Fruit fly (Drosophila melanogaster) whole organism, embryonic: Measurements from ENCODE around the gene Cpr67Fa2.

Source experiments
- Ada2b ChIP-seq: fragments of 200-800 bp; sonication (Bioruptor generic); IDR thresholded peaks from 2 replicates; pipeline ENCODE4 v1.3.6; 2022; ENCODE audit warnings: missing biosample characterization, missing genetic modification characterization
- Adf1 ChIP-seq: fragments of 200-800 bp; sonication (Bioruptor generic); IDR thresholded peaks from 2 replicates; pipeline ENCODE4 v1.3.6; 2022; ENCODE audit warnings: missing biosample characterization, missing genetic modification characterization
- Awh ChIP-seq: fragments of 200-800 bp; sonication (Bioruptor generic); IDR thresholded peaks from 2 replicates; pipeline ENCODE4, ENCODE4 v1.3.6; 2022; ENCODE audit warnings: missing biosample characterization, missing genetic modification characterization
- BEAF-32 ChIP-seq: fragments of 200-800 bp; sonication (Bioruptor generic); optimal IDR thresholded peaks from 3 replicates; lab custom pipeline; 2017; ENCODE audit warnings: missing biosample characterization, missing genetic modification characterization, mild to moderate bottlenecking, moderate library complexity, missing genetic modification reagents
- CG13123 ChIP-seq: fragments of 200-800 bp; sonication (Bioruptor generic); optimal IDR thresholded peaks from 2 replicates; lab custom pipeline; 2016; ENCODE audit warnings: missing biosample characterization, missing genetic modification characterization
- CG13624 ChIP-seq: fragments of 200-800 bp; sonication (Bioruptor generic); optimal IDR thresholded peaks from 2 replicates; lab custom pipeline; 2016; ENCODE audit warnings: missing biosample characterization, missing genetic modification characterization
- CG15269 ChIP-seq: fragments of 200-800 bp; sonication (Bioruptor generic); optimal IDR thresholded peaks from 2 replicates; lab custom pipeline; 2018; ENCODE audit warnings: missing biosample characterization, mild to moderate bottlenecking, missing genetic modification characterization, moderate library complexity
- CG17361 ChIP-seq: fragments of 200-800 bp; sonication (Bioruptor generic); IDR thresholded peaks from 3 replicates; pipeline ENCODE4 v1.3.6; 2022; ENCODE audit warnings: missing biosample characterization, missing genetic modification characterization
- CG2116 ChIP-seq: fragments of 200-800 bp; sonication (Bioruptor generic); optimal IDR thresholded peaks from 3 replicates; lab custom pipeline; 2018; ENCODE audit warnings: missing biosample characterization, mild to moderate bottlenecking, missing genetic modification characterization
- CG5245 ChIP-seq: fragments of 200-800 bp; sonication (Bioruptor generic); optimal IDR thresholded peaks from 3 replicates; lab custom pipeline; 2016; ENCODE audit warnings: missing biosample characterization, missing genetic modification characterization
- CG6791 ChIP-seq: fragments of 200-800 bp; sonication (Bioruptor generic); IDR thresholded peaks from 3 replicates; pipeline ENCODE4 v1.3.6; 2022; ENCODE audit warnings: missing biosample characterization, missing genetic modification characterization; ENCODE audit not compliant: partially characterized antibody
- CG8924 ChIP-seq: fragments of 200-800 bp; optimal IDR thresholded peaks from 3 replicates; lab custom pipeline; 2019; ENCODE audit warnings: missing biosample characterization, mild to moderate bottlenecking, missing genetic modification characterization, moderate library complexity
- D19A ChIP-seq: fragments of 200-800 bp; optimal IDR thresholded peaks from 3 replicates; lab custom pipeline; 2019; ENCODE audit warnings: missing biosample characterization, mild to moderate bottlenecking, missing genetic modification characterization, moderate library complexity
- D19B ChIP-seq: fragments of 200-800 bp; sonication (Bioruptor generic); optimal IDR thresholded peaks from 2 replicates; lab custom pipeline; 2017; ENCODE audit warnings: missing biosample characterization, mild to moderate bottlenecking, missing genetic modification characterization
- Dfd ChIP-seq, 2 experiments: fragments of >200 bp; optimal IDR thresholded peaks; 2 replicates each; lab custom pipeline; 2017; ENCODE audit warnings: missing biosample characterization in 2 of 2, missing genetic modification characterization in 2 of 2
- Dip3 ChIP-seq: fragments of 200-800 bp; sonication (Bioruptor generic); optimal IDR thresholded peaks from 3 replicates; lab custom pipeline; 2016; ENCODE audit warnings: missing biosample characterization, missing genetic modification characterization
- Drgx ChIP-seq: fragments of 200-800 bp; sonication (Bioruptor generic); IDR thresholded peaks from 2 replicates; pipeline ENCODE4 v1.3.6; 2022; ENCODE audit warnings: missing biosample characterization, missing genetic modification characterization
- E2f2 ChIP-seq: fragments of 200-800 bp; sonication (Bioruptor generic); IDR thresholded peaks from 2 replicates; pipeline ENCODE4 v1.3.6; 2022; ENCODE audit warnings: missing biosample characterization, missing genetic modification characterization
- Hr78 ChIP-seq, 2 experiments: fragments of 200-800 bp in 1 of 2; fragments of >200 bp in 1 of 2; sonication (Bioruptor generic) in 1 of 2; optimal IDR thresholded peaks; 2 replicates each; lab custom pipeline; 2017 to 2019; ENCODE audit warnings: missing biosample characterization in 2 of 2, missing genetic modification characterization in 2 of 2, mild to moderate bottlenecking in 1 of 2, moderate library complexity in 1 of 2
- Poxn ChIP-seq: fragments of 200-800 bp; sonication (Bioruptor generic); IDR thresholded peaks from 2 replicates; pipeline ENCODE4 v1.3.6; 2022; ENCODE audit warnings: missing biosample characterization, missing genetic modification characterization
- Rx ChIP-seq: fragments of 200-800 bp; sonication (Bioruptor generic); IDR thresholded peaks from 2 replicates; pipeline ENCODE4 v1.3.6; 2022; ENCODE audit warnings: missing biosample characterization, missing genetic modification characterization
- Usf ChIP-seq: fragments of 200-800 bp; sonication (Bioruptor generic); optimal IDR thresholded peaks from 2 replicates; lab custom pipeline; 2017; ENCODE audit warnings: missing genotype, missing biosample characterization, missing genetic modification characterization
- Xrp1 ChIP-seq: fragments of 200-800 bp; sonication (Bioruptor generic); IDR thresholded peaks from 2 replicates; pipeline ENCODE4 v1.3.6; 2022; ENCODE audit warnings: missing biosample characterization, missing genetic modification characterization
- abd-A ChIP-seq: fragments of 200-800 bp; sonication (Bioruptor generic); optimal IDR thresholded peaks from 3 replicates; lab custom pipeline; 2019; ENCODE audit warnings: missing biosample characterization, mild to moderate bottlenecking, missing genetic modification characterization, moderate library complexity
- corto ChIP-seq: fragments of 200-800 bp; sonication (Bioruptor generic); optimal IDR thresholded peaks from 2 replicates; lab custom pipeline; 2016; ENCODE audit warnings: missing biosample characterization, mild to moderate bottlenecking, missing genetic modification characterization, moderate library complexity
- crp ChIP-seq, 2 experiments: fragments of 200-800 bp; sonication (Bioruptor generic); optimal IDR thresholded peaks; 2 replicates in 1 of 2; 3 replicates in 1 of 2; lab custom pipeline; 2017; ENCODE audit warnings: missing biosample characterization in 2 of 2, missing genetic modification characterization in 2 of 2, mild to moderate bottlenecking in 1 of 2, moderate library complexity in 1 of 2
- emc ChIP-seq: fragments of 200-800 bp; sonication (Bioruptor generic); optimal IDR thresholded peaks from 2 replicates; lab custom pipeline; 2016; ENCODE audit warnings: missing biosample characterization, missing genetic modification characterization
- ems ChIP-seq: fragments of 200-800 bp; sonication (Bioruptor generic); optimal IDR thresholded peaks from 3 replicates; lab custom pipeline; 2016; ENCODE audit warnings: missing biosample characterization, missing genetic modification characterization
- fd102C ChIP-seq: fragments of 200-800 bp; sonication (Bioruptor generic); optimal IDR thresholded peaks from 2 replicates; lab custom pipeline; 2018; ENCODE audit warnings: missing biosample characterization, mild to moderate bottlenecking, missing genetic modification characterization, moderate library complexity
- gce ChIP-seq: fragments of 200-800 bp; sonication (Bioruptor generic); IDR thresholded peaks from 3 replicates; pipeline ENCODE4 v1.3.6; 2022; ENCODE audit warnings: missing biosample characterization, missing genetic modification characterization
- lbe ChIP-seq: fragments of 200-800 bp; sonication (Bioruptor generic); optimal IDR thresholded peaks from 2 replicates; lab custom pipeline; 2016; ENCODE audit warnings: missing biosample characterization, mild to moderate bottlenecking, missing genetic modification characterization
- mirr ChIP-seq: fragments of 200-800 bp; sonication (Bioruptor generic); optimal IDR thresholded peaks from 3 replicates; lab custom pipeline; 2018; ENCODE audit warnings: missing biosample characterization, mild to moderate bottlenecking, missing genetic modification characterization
- nom ChIP-seq: fragments of 200-800 bp; sonication (Bioruptor generic); optimal IDR thresholded peaks from 2 replicates; lab custom pipeline; 2017; ENCODE audit warnings: missing biosample characterization, missing genetic modification characterization, mild to moderate bottlenecking, moderate library complexity, missing genetic modification reagents
- oc ChIP-seq: fragments of 200-800 bp; sonication (Bioruptor generic); optimal IDR thresholded peaks from 2 replicates; lab custom pipeline; 2018; ENCODE audit warnings: missing biosample characterization, mild to moderate bottlenecking, missing genetic modification characterization, moderate library complexity
- row ChIP-seq: fragments of 200-800 bp; sonication (Bioruptor generic); IDR thresholded peaks from 3 replicates; pipeline ENCODE4 v1.3.6; 2022; ENCODE audit warnings: missing biosample characterization, missing genetic modification characterization
- sens ChIP-seq: fragments of 200-800 bp; sonication (Bioruptor generic); peaks from one replicate; lab custom pipeline; 2016; ENCODE audit warnings: missing biosample characterization, missing genetic modification characterization
- toy ChIP-seq: fragments of 200-800 bp; sonication (Bioruptor generic); IDR thresholded peaks from 2 replicates; pipeline ENCODE4 v1.3.6; 2022; ENCODE audit warnings: missing biosample characterization, missing genetic modification characterization

Cpr67Fa2 gene

DNA sequence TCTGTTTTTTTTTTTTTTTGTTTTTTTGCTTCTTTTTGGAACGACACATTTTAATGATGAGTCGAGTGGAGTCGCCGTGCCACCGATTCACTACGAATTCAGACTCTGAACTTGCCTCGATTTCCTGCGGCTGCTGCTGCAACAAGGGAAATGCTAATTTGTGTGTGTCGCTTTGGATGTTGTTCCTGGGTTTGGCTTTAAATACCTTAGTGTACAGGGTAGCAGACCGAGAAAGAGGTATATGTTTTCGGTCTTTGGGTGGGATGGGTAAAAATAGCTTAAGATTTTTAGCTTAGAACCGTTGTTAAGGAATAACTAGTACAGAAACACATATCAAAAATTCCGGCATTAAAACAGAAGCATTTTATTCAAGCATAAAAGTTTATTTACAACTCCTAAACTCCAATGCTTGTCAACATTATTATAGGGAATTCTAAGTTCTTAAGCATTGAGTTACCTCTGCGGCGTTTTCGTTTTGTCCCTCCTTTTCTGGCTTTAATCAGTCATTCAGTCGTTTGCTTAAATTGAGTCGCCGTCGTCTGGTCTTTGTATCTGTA lies 43.5 kb downstream of the Cpr67Fa2 start:
- TF ChIP-seq E2f2 (GFP tag; lab: Robert Waterston, UW) (no peak), abd-A (tag; lab: Kevin White, UChicago) (no peak), mirr (GFP tag; lab: Kevin White, UChicago) (no peak), Xrp1 (GFP tag; lab: Robert Waterston, UW) (0 out of 2 replicates have a peak, but pooled peaks have one; percentile 14), nom (peak; percentile 34), D19B (peak; percentile 22), row (GFP tag; lab: Robert Waterston, UW) (peak; percentile 27; the same call in 1 of the 3 replicates), CG2116 (GFP tag; lab: Kevin White, UChicago) (no peak), BEAF-32 (GFP tag; lab: Kevin White, UChicago) (no peak), Usf (no peak), CG17361 (GFP tag; lab: Robert Waterston, UW) (no peak), Hr78 (GFP tag; optimal IDR thresholded peaks at IDR 0.05; lab: Kevin White, UChicago) (no peak)

- TF ChIP-seq emc (no peak), Drgx (GFP tag; lab: Robert Waterston, UW) (peak; percentile 42; the same call in 1 of the 2 replicates)
Measured at dm6 chr3L:10938108-10938507, 46.6 kb downstream of the Cpr67Fa2 start.

DNA sequence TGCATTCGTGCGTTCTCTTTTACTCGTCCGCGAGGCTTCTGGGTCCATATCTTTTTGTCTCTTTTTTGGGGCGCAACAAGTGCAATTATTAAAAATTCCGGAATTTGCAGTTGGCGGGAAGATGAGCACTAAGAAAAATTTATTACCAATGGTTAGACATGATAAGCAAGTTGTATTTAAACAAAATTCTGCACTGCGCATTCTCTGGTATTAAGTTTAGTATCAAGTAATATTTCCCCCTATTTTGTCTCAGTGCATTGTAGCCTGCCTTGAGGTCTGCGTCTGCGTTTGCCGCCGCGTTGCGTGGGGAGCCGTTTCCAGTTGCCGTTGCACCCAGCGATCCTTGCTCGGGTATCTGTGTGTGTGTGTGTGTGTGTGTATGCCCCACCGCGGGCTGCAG lies 48.8 kb downstream of the Cpr67Fa2 start:
- TF ChIP-seq CG6791 (GFP tag; lab: Robert Waterston, UW) (no peak), ems (no peak), Dip3 (GFP tag; lab: Kevin White, UChicago) (no peak), CG5245 (GFP tag; lab: Kevin White, UChicago) (no peak), CG15269 (tag; lab: Kevin White, UChicago) (no peak), CG8924 (tag; lab: Kevin White, UChicago) (no peak), sens (GFP tag; lab: Kevin White, UChicago) (peak; percentile 36), fd102C (no peak), toy (GFP tag; lab: Robert Waterston, UW) (no peak), D19A (tag; lab: Kevin White, UChicago) (no peak), corto (GFP tag; lab: Kevin White, UChicago) (peak; percentile 30), Drgx (GFP tag; lab: Robert Waterston, UW) (0 out of 2 replicates have a peak, but pooled peaks have one; percentile 18), Rx (no peak), CG13624 (GFP tag; lab: Kevin White, UChicago) (no peak), Ada2b (GFP tag; lab: Robert Waterston, UW) (no peak), Poxn (GFP tag; lab: Robert Waterston, UW) (no peak), Dfd (GFP tag; optimal IDR thresholded peaks at IDR 0.05; lab: Kevin White, UChicago) (peak in 1 of 2 experiments; percentile 60), Awh (GFP tag; lab: Robert Waterston, UW) (no peak), gce (GFP tag; lab: Robert Waterston, UW) (no peak), oc (tag; lab: Kevin White, UChicago) (no peak), CG13123 (GFP tag; lab: Kevin White, UChicago) (no peak), nom (peak; percentile 77), Adf1 (GFP tag; lab: Robert Waterston, UW) (no peak), lbe (peak; percentile 42), crp (GFP tag; optimal IDR thresholded peaks at IDR 0.05; lab: Kevin White, UChicago) (no peak)
